Fruit fly (Drosophila melanogaster) whole organism, embryonic: ENCODE data around the gene Dyrk2.

Experiments
- Bdp1 ChIP-seq: fragments of 200-800 bp; sonication (Bioruptor generic); optimal IDR thresholded peaks from 3 replicates; lab custom pipeline; 2016; ENCODE audit warnings: missing biosample characterization, missing genetic modification characterization
- Bteb2 ChIP-seq: fragments of 200-800 bp; sonication (Bioruptor generic); optimal IDR thresholded peaks from 2 replicates; lab custom pipeline; 2016; ENCODE audit warnings: missing biosample characterization, missing genetic modification characterization
- CG10366 ChIP-seq: fragments of 200-800 bp; sonication (Bioruptor generic); IDR thresholded peaks from 2 replicates; pipeline ENCODE4 v1.3.6; 2022; ENCODE audit warnings: missing biosample characterization, missing genetic modification characterization
- CG11456 ChIP-seq: fragments of 200-800 bp; sonication (Bioruptor generic); IDR thresholded peaks from 3 replicates; pipeline ENCODE4 v1.3.6; 2022; ENCODE audit warnings: missing biosample characterization, missing genetic modification characterization
- CG11504 ChIP-seq: fragments of 200-800 bp; sonication (Bioruptor generic); optimal IDR thresholded peaks from 3 replicates; lab custom pipeline; 2019; ENCODE audit warnings: missing biosample characterization, mild to moderate bottlenecking, missing genetic modification characterization, moderate library complexity
- CG12942 ChIP-seq: fragments of 200-800 bp; sonication (Bioruptor generic); optimal IDR thresholded peaks from 3 replicates; lab custom pipeline; 2016; ENCODE audit warnings: missing biosample characterization, missing genetic modification characterization
- CG13123 ChIP-seq: fragments of 200-800 bp; sonication (Bioruptor generic); optimal IDR thresholded peaks from 2 replicates; lab custom pipeline; 2016; ENCODE audit warnings: missing biosample characterization, missing genetic modification characterization
- CG16813 ChIP-seq: fragments of 200-800 bp; sonication (Bioruptor generic); IDR thresholded peaks from 3 replicates; pipeline ENCODE4 v1.3.6; 2022; ENCODE audit warnings: missing biosample characterization, missing genetic modification characterization; ENCODE audit not compliant: partially characterized antibody
- CG17186 ChIP-seq: fragments of 200-800 bp; sonication (Bioruptor generic); optimal IDR thresholded peaks from 3 replicates; lab custom pipeline; 2017; ENCODE audit warnings: missing biosample characterization, missing genetic modification reagents, missing genetic modification characterization
- CG18262 ChIP-seq: fragments of 200-800 bp; optimal IDR thresholded peaks from 3 replicates; lab custom pipeline; 2019; ENCODE audit warnings: missing biosample characterization, mild to moderate bottlenecking, missing genetic modification characterization, moderate library complexity
- CG2129 ChIP-seq: fragments of 200-800 bp; sonication (Bioruptor generic); IDR thresholded peaks from 2 replicates; pipeline ENCODE4 v1.3.6; 2022; ENCODE audit warnings: missing biosample characterization, missing genetic modification characterization; ENCODE audit not compliant: partially characterized antibody
- CG4854 ChIP-seq: fragments of 200-800 bp; sonication (Bioruptor generic); optimal IDR thresholded peaks from 2 replicates; lab custom pipeline; 2016; ENCODE audit warnings: missing biosample characterization, missing genetic modification characterization, inconsistent platforms
- CG6791 ChIP-seq: fragments of 200-800 bp; sonication (Bioruptor generic); IDR thresholded peaks from 3 replicates; pipeline ENCODE4 v1.3.6; 2022; ENCODE audit warnings: missing biosample characterization, missing genetic modification characterization; ENCODE audit not compliant: partially characterized antibody
- CG7839 ChIP-seq: fragments of 200-800 bp; sonication (Bioruptor generic); optimal IDR thresholded peaks from 3 replicates; lab custom pipeline; 2018; ENCODE audit warnings: missing biosample characterization, mild to moderate bottlenecking, missing genetic modification characterization, moderate library complexity
- CG7928 ChIP-seq: fragments of 200-800 bp; sonication (Bioruptor generic); optimal IDR thresholded peaks from 2 replicates; lab custom pipeline; 2017; ENCODE audit warnings: missing biosample characterization, mild to moderate bottlenecking, missing genetic modification characterization
- CG8281 ChIP-seq: fragments of 200-800 bp; sonication (Bioruptor generic); optimal IDR thresholded peaks from 2 replicates; lab custom pipeline; 2018; ENCODE audit warnings: missing biosample characterization, mild to moderate bottlenecking, missing genetic modification characterization, moderate library complexity
- CG9932 ChIP-seq: fragments of 200-800 bp; sonication (Bioruptor generic); IDR thresholded peaks from 2 replicates; pipeline ENCODE4 v1.3.6; 2022; ENCODE audit warnings: missing biosample characterization, missing genetic modification characterization
- CkIIα-i1 ChIP-seq: fragments of 200-800 bp; sonication (Bioruptor generic); IDR thresholded peaks from 2 replicates; pipeline ENCODE4 v1.3.6; 2022; ENCODE audit warnings: missing biosample characterization, missing genetic modification characterization
- Dfd ChIP-seq, 2 experiments: fragments of >200 bp; optimal IDR thresholded peaks; 2 replicates each; lab custom pipeline; 2017; ENCODE audit warnings: missing biosample characterization in 2 of 2, missing genetic modification characterization in 2 of 2
- Dip3 ChIP-seq: fragments of 200-800 bp; sonication (Bioruptor generic); optimal IDR thresholded peaks from 3 replicates; lab custom pipeline; 2016; ENCODE audit warnings: missing biosample characterization, missing genetic modification characterization
- Elba2 ChIP-seq: fragments of 200-800 bp; sonication (Bioruptor generic); optimal IDR thresholded peaks from 3 replicates; lab custom pipeline; 2016; ENCODE audit warnings: missing biosample characterization, missing genetic modification characterization
- Gug ChIP-seq: fragments of 200-800 bp; sonication (Bioruptor generic); IDR thresholded peaks from 4 replicates; pipeline ENCODE4 v1.3.6; 2022; ENCODE audit warnings: missing biosample characterization, missing genetic modification characterization
- H15 ChIP-seq: fragments of 200-800 bp; sonication (Bioruptor generic); IDR thresholded peaks from 3 replicates; pipeline ENCODE4 v1.3.6; 2022; ENCODE audit warnings: missing biosample characterization, missing genetic modification characterization
- H2.0 ChIP-seq: fragments of 200-800 bp; sonication (Bioruptor generic); IDR thresholded peaks from 2 replicates; pipeline ENCODE4 v1.3.6; 2022; ENCODE audit warnings: missing biosample characterization, missing genetic modification characterization
- HLH54F ChIP-seq: fragments of 200-800 bp; sonication (Bioruptor generic); optimal IDR thresholded peaks from 3 replicates; lab custom pipeline; 2016; ENCODE audit warnings: missing biosample characterization, missing genetic modification characterization
- Hmr ChIP-seq: fragments of 200-800 bp; sonication (Bioruptor generic); optimal IDR thresholded peaks from 3 replicates; lab custom pipeline; 2017; ENCODE audit warnings: mild to moderate bottlenecking, missing biosample characterization, missing genetic modification reagents, missing genetic modification characterization
- Hr3 ChIP-seq: fragments of 200-800 bp; sonication (Bioruptor generic); optimal IDR thresholded peaks from 3 replicates; lab custom pipeline; 2016; ENCODE audit warnings: missing biosample characterization, missing genetic modification characterization
- Optix ChIP-seq: fragments of 200-800 bp; sonication (Bioruptor generic); IDR thresholded peaks from 3 replicates; pipeline ENCODE4 v1.3.6; 2022; ENCODE audit warnings: missing biosample characterization, missing genetic modification characterization
- Sry-β ChIP-seq: fragments of 200-800 bp; sonication (Bioruptor generic); optimal IDR thresholded peaks from 2 replicates; lab custom pipeline; 2018; ENCODE audit warnings: missing biosample characterization, mild to moderate bottlenecking, missing genetic modification characterization, moderate library complexity
- Sry-δ ChIP-seq: fragments of 200-800 bp; sonication (Bioruptor generic); optimal IDR thresholded peaks from 2 replicates; lab custom pipeline; 2016; ENCODE audit warnings: missing biosample characterization, missing genetic modification characterization
- Trl ChIP-seq, 3 experiments: fragments of >200 bp in 2 of 3; fragments of 200-800 bp in 1 of 3; sonication (Bioruptor generic) in 1 of 3; optimal IDR thresholded peaks; 2 replicates in 1 of 3; 3 replicates in 2 of 3; lab custom pipeline; 2016 to 2017; ENCODE audit warnings: missing biosample characterization in 1 of 3, missing genetic modification characterization in 1 of 3
- al ChIP-seq: fragments of 200-800 bp; sonication (Bioruptor generic); IDR thresholded peaks from 2 replicates; pipeline ENCODE4 v1.3.6; 2022; ENCODE audit warnings: missing biosample characterization, missing genetic modification characterization
- az2 ChIP-seq: fragments of 200-800 bp; sonication (Bioruptor generic); optimal IDR thresholded peaks from 3 replicates; lab custom pipeline; 2016; ENCODE audit warnings: missing biosample characterization, missing genetic modification characterization
- bcd ChIP-seq: fragments of 200-800 bp; sonication (Bioruptor generic); optimal IDR thresholded peaks from 2 replicates; lab custom pipeline; 2017; ENCODE audit warnings: missing biosample characterization, mild to moderate bottlenecking, missing genetic modification characterization
- gem ChIP-seq: fragments of 200-800 bp; sonication (Bioruptor generic); optimal IDR thresholded peaks from 2 replicates; lab custom pipeline; 2019; ENCODE audit warnings: missing biosample characterization, mild to moderate bottlenecking, missing genetic modification characterization, moderate library complexity
- hkb ChIP-seq, 2 experiments: fragments of 200-800 bp in 1 of 2; fragments of >200 bp in 1 of 2; sonication (Bioruptor generic) in 1 of 2; IDR thresholded peaks in 1 of 2; optimal IDR thresholded peaks in 1 of 2; 2 replicates each; pipeline versions ENCODE4 v1.3.6 to Lab custom; 2017 to 2022; ENCODE audit warnings: missing biosample characterization in 1 of 2, missing genetic modification characterization in 1 of 2
- hth ChIP-seq: fragments of >200 bp; optimal IDR thresholded peaks from 2 replicates; lab custom pipeline; 2017; ENCODE audit warnings: inconsistent platforms
- klu ChIP-seq: fragments of 200-800 bp; sonication (Bioruptor generic); IDR thresholded peaks from 2 replicates; pipeline ENCODE4 v1.3.6; 2022; ENCODE audit warnings: missing biosample characterization, missing genetic modification characterization
- lab ChIP-seq: fragments of 200-800 bp; sonication (Bioruptor generic); optimal IDR thresholded peaks from 3 replicates; lab custom pipeline; 2017; ENCODE audit warnings: missing biosample characterization, missing genetic modification characterization, mild to moderate bottlenecking, moderate library complexity, missing genetic modification reagents
- lbe ChIP-seq: fragments of 200-800 bp; sonication (Bioruptor generic); optimal IDR thresholded peaks from 2 replicates; lab custom pipeline; 2016; ENCODE audit warnings: missing biosample characterization, mild to moderate bottlenecking, missing genetic modification characterization
- nerfin-2 ChIP-seq: fragments of 200-800 bp; sonication (Bioruptor generic); IDR thresholded peaks from 2 replicates; pipeline ENCODE4 v1.3.6; 2022; ENCODE audit warnings: missing biosample characterization, missing genetic modification characterization; ENCODE audit not compliant: partially characterized antibody
- odd ChIP-seq: fragments of 200-800 bp; sonication (Bioruptor generic); optimal IDR thresholded peaks from 2 replicates; lab custom pipeline; 2017; ENCODE audit warnings: missing biosample characterization, mild to moderate bottlenecking, missing genetic modification characterization
- sens ChIP-seq: fragments of 200-800 bp; sonication (Bioruptor generic); peaks from one replicate; lab custom pipeline; 2016; ENCODE audit warnings: missing biosample characterization, missing genetic modification characterization
- sna ChIP-seq: fragments of 200-800 bp; sonication (Bioruptor generic); IDR thresholded peaks from 2 replicates; pipeline ENCODE4 v1.3.6; 2022; ENCODE audit warnings: missing biosample characterization, missing genetic modification characterization; ENCODE audit not compliant: partially characterized antibody
- toy ChIP-seq: fragments of 200-800 bp; sonication (Bioruptor generic); IDR thresholded peaks from 2 replicates; pipeline ENCODE4 v1.3.6; 2022; ENCODE audit warnings: missing biosample characterization, missing genetic modification characterization
- zen ChIP-seq: fragments of 200-800 bp; sonication (Bioruptor generic); optimal IDR thresholded peaks from 3 replicates; lab custom pipeline; 2018; ENCODE audit warnings: missing biosample characterization, mild to moderate bottlenecking, missing genetic modification characterization, moderate library complexity

The Dyrk2 gene

DNA sequence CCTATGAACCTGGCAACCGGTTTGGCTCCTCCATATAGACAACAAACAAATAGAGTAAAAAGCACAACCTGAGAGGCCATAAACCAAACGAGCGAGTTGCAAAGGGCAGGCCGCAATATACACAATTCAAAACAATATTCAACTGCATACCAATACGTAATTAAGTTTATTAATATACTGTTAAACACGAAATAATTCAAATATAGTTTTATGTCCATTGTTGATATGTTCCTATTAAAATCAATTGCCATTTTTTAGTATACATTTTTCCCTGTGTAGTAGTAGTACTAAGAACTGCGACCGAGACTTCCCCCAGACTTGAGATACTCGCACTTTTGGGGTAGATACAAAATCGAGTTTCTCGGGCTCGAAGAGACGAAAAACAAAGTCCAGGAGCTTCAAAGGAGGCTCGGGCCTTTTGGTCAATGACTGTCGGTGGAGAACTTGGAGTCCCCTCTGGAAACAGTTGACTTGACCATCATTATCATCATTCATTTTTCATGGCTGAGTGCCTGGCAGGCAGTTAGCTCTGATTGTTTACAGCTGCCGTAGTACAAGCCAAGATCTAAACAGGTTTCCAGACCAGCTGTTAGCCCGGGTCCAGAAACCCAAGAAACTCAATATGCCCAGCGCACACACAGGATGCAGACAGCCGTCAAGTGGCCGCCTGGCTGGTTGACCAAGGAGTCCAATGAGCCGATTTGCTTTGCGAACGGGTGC is 7.8 kb downstream of the Dyrk2 start (continued):
- TF ChIP-seq CG18262 (tag; lab: Kevin White, UChicago) (peak; percentile 27), CG9932 (GFP tag; lab: Robert Waterston, UW) (no peak), Bdp1 (GFP tag; lab: Kevin White, UChicago) (no peak), CG11456 (GFP tag; lab: Robert Waterston, UW) (no peak), CG11504 (tag; lab: Kevin White, UChicago) (no peak), CkIIα-i1 (no peak), CG10366 (GFP tag; lab: Robert Waterston, UW) (0 out of 2 replicates have a peak, but pooled peaks have one; percentile 9), odd (GFP tag; lab: Kevin White, UChicago) (no peak), hkb (optimal IDR thresholded peaks at IDR 0.05; lab: Kevin White, UChicago) (no peak), hkb (GFP tag; IDR thresholded peaks at IDR 0.05; lab: Robert Waterston, UW) (no peak), lab (GFP tag; lab: Kevin White, UChicago) (no peak), nerfin-2 (GFP tag; lab: Robert Waterston, UW) (no peak), Dfd (GFP tag; optimal IDR thresholded peaks at IDR 0.05; lab: Kevin White, UChicago) (no peak), toy (GFP tag; lab: Robert Waterston, UW) (no peak), CG7928 (no peak), hth (lab: Kevin White, UChicago) (no peak), Dip3 (GFP tag; lab: Kevin White, UChicago) (no peak), Hmr (no peak), H2.0 (GFP tag; lab: Robert Waterston, UW) (no peak), Gug (no peak), zen (tag; lab: Kevin White, UChicago) (no peak), Sry-δ (GFP tag; lab: Kevin White, UChicago) (no peak), sens (peak; percentile 26), CG4854 (GFP tag; lab: Kevin White, UChicago) (no peak), sna (no peak), CG12942 (GFP tag; lab: Kevin White, UChicago) (no peak), CG2129 (no peak), al (GFP tag; lab: Robert Waterston, UW) (no peak), gem (tag; lab: Kevin White, UChicago) (peak; percentile 32), Trl (optimal IDR thresholded peaks at IDR 0.05; lab: Kevin White, UChicago) (no peak), Trl (GFP tag; optimal IDR thresholded peaks at IDR 0.05; lab: Kevin White, UChicago) (no peak), klu (GFP tag; lab: Robert Waterston, UW) (no peak), CG13123 (no peak), H15 (GFP tag; lab: Robert Waterston, UW) (no peak), Optix (GFP tag; lab: Robert Waterston, UW) (no peak), lbe (GFP tag; lab: Kevin White, UChicago) (peak; percentile 56), bcd (no peak), HLH54F (GFP tag; lab: Kevin White, UChicago) (no peak), CG8281 (no peak)

DNA sequence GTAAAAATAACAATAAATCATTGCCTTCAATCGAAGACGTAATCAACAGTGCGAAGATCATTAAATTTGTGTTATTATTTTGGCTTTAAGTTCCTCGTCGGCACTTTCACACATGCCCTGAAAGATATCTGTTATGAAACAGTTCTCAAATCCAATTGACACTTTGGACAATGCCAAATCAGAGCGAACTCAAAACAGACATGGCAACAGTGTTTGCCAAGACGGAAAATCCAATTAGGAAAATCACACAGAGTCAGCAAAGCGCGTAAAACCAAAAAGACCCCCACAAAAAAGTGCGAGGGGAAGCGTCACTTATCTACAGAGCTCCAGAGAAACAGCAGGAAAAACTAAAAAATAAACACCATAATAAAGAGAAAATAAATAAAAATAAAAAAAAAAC is 10.6 kb downstream of the Dyrk2 start:
- TF ChIP-seq CG17186 (no peak), Elba2 (GFP tag; lab: Kevin White, UChicago) (peak; percentile 91), CG6791 (GFP tag; lab: Robert Waterston, UW) (no peak), CG7839 (tag; lab: Kevin White, UChicago) (no peak), Sry-β (no peak), klu (GFP tag; lab: Robert Waterston, UW) (no peak), nerfin-2 (GFP tag; lab: Robert Waterston, UW) (0 out of 2 replicates have a peak, but pooled peaks have one; percentile 21), CG16813 (GFP tag; lab: Robert Waterston, UW) (no peak), Bteb2 (GFP tag; lab: Kevin White, UChicago) (no peak), Hr3 (GFP tag; lab: Kevin White, UChicago) (no peak), az2 (GFP tag; lab: Kevin White, UChicago) (no peak)
